Worm (Caenorhabditis elegans) whole organism, mixed stage, embryonic: Measurements from ENCODE around the gene lips-3.

Source experiments
- bed-3 ChIP-seq: fragments of 200-800 bp; sonication (Bioruptor generic); optimal IDR thresholded peaks from 3 replicates; lab custom pipeline; 2018; ENCODE audit warnings: mild to moderate bottlenecking, missing genetic modification characterization, moderate library complexity, missing compliant biosample characterization
- blmp-1 ChIP-seq: fragments of 150-350 bp; optimal IDR thresholded peaks from 2 replicates; lab custom pipeline; 2014; ENCODE audit warnings: missing biosample characterization, missing genetic modification characterization
- ceh-39 ChIP-seq: fragments of 150-350 bp; optimal IDR thresholded peaks from 2 replicates; lab custom pipeline; 2014; ENCODE audit warnings: missing biosample characterization, missing genetic modification characterization
- ceh-43 ChIP-seq: fragments of 200-800 bp; sonication (Bioruptor generic); optimal IDR thresholded peaks from 2 replicates; lab custom pipeline; 2018; ENCODE audit warnings: mild to moderate bottlenecking, missing genetic modification characterization, moderate library complexity, missing compliant biosample characterization
- ceh-83 ChIP-seq: fragments of 200-800 bp; sonication (Bioruptor generic); optimal IDR thresholded peaks from 2 replicates; lab custom pipeline; 2018; ENCODE audit warnings: mild to moderate bottlenecking, missing genetic modification characterization, missing compliant biosample characterization
- cnd-1 ChIP-seq: fragments of 200-800 bp; sonication (Bioruptor generic); optimal IDR thresholded peaks from 2 replicates; lab custom pipeline; 2018; ENCODE audit warnings: mild to moderate bottlenecking, missing genetic modification characterization, missing compliant biosample characterization
- drap-1 ChIP-seq: fragments of 200-800 bp; sonication (Bioruptor generic); optimal IDR thresholded peaks from 3 replicates; lab custom pipeline; 2018; ENCODE audit warnings: mild to moderate bottlenecking, missing genetic modification characterization, missing compliant biosample characterization
- elt-1 ChIP-seq: sonication (generic microtip); optimal IDR thresholded peaks from 2 replicates; lab custom pipeline; 2017; ENCODE audit warnings: missing genetic modification characterization, mild to moderate bottlenecking, missing compliant biosample characterization, antibody characterized with exemption, moderate library complexity, borderline replicate concordance; ENCODE audit not compliant: insufficient read depth
- elt-3 ChIP-seq: fragments of 150-350 bp; optimal IDR thresholded peaks from 2 replicates; lab custom pipeline; 2014; ENCODE audit warnings: missing biosample characterization, missing genetic modification characterization
- flh-1 ChIP-seq: fragments of 200-800 bp; sonication (Bioruptor generic); optimal IDR thresholded peaks from 2 replicates; lab custom pipeline; 2018; ENCODE audit warnings: mild to moderate bottlenecking, missing genetic modification characterization, moderate library complexity, missing compliant biosample characterization
- hlh-1 ChIP-seq: fragments of 150-350 bp; optimal IDR thresholded peaks from 2 replicates; lab custom pipeline; 2014; ENCODE audit warnings: missing biosample characterization, missing genetic modification reagents, missing genetic modification characterization
- lin-13 ChIP-seq: fragments of 150-350 bp; optimal IDR thresholded peaks from 2 replicates; lab custom pipeline; 2014; ENCODE audit warnings: missing biosample characterization, missing genetic modification characterization
- lin-32 ChIP-seq: fragments of 200-800 bp; sonication (Bioruptor generic); optimal IDR thresholded peaks from 2 replicates; lab custom pipeline; 2018; ENCODE audit warnings: mild to moderate bottlenecking, missing genetic modification characterization, missing compliant biosample characterization
- lsy-2 ChIP-seq: fragments of 150-350 bp; optimal IDR thresholded peaks from 2 replicates; lab custom pipeline; 2014; ENCODE audit warnings: missing biosample characterization, missing genetic modification characterization
- mab-5 ChIP-seq: fragments of 150-350 bp; optimal IDR thresholded peaks from 2 replicates; lab custom pipeline; 2014; ENCODE audit warnings: missing biosample characterization, missing genetic modification characterization
- mep-1 ChIP-seq: fragments of 150-350 bp; optimal IDR thresholded peaks from 2 replicates; lab custom pipeline; 2017; ENCODE audit warnings: missing biosample characterization, missing genetic modification reagents, missing genetic modification characterization, inconsistent platforms
- mls-2 ChIP-seq: sonication (generic microtip); optimal IDR thresholded peaks from 2 replicates; lab custom pipeline; 2016; ENCODE audit warnings: mild to moderate bottlenecking, missing genetic modification characterization, moderate library complexity, missing compliant biosample characterization
- nhr-237 ChIP-seq: fragments of 150-350 bp; optimal IDR thresholded peaks from 2 replicates; lab custom pipeline; 2014; ENCODE audit warnings: missing biosample characterization, missing genetic modification characterization
- nhr-76 ChIP-seq: sonication (generic microtip); optimal IDR thresholded peaks from 2 replicates; lab custom pipeline; 2017; ENCODE audit warnings: missing biosample characterization, missing genetic modification characterization
- pha-4 ChIP-seq: fragments of 150-350 bp; optimal IDR thresholded peaks from 2 replicates; lab custom pipeline; 2018; ENCODE audit warnings: missing biosample characterization, missing genetic modification reagents, missing genetic modification characterization
- sem-2 ChIP-seq: fragments of 200-800 bp; sonication (Bioruptor generic); optimal IDR thresholded peaks from 2 replicates; lab custom pipeline; 2018; ENCODE audit warnings: mild to moderate bottlenecking, missing genetic modification characterization, missing compliant biosample characterization
- snpc-4 ChIP-seq: fragments of 150-350 bp; optimal IDR thresholded peaks from 2 replicates; lab custom pipeline; 2014; ENCODE audit warnings: missing biosample characterization, missing genetic modification characterization
- tbx-8 ChIP-seq: fragments of 200-800 bp; sonication (Bioruptor generic); optimal IDR thresholded peaks from 2 replicates; lab custom pipeline; 2018; ENCODE audit warnings: mild to moderate bottlenecking, missing genetic modification characterization, moderate library complexity, missing compliant biosample characterization
- unc-120 ChIP-seq: sonication (generic microtip); optimal IDR thresholded peaks from 2 replicates; lab custom pipeline; 2017; ENCODE audit warnings: missing genetic modification characterization, missing compliant biosample characterization; ENCODE audit not compliant: poor library complexity, severe bottlenecking
- unc-39 ChIP-seq: fragments of 150-350 bp; optimal IDR thresholded peaks from 2 replicates; lab custom pipeline; 2014; ENCODE audit warnings: missing biosample characterization, missing genetic modification characterization
- unc-62 ChIP-seq: fragments of 150-350 bp; optimal IDR thresholded peaks from 2 replicates; lab custom pipeline; 2014; ENCODE audit warnings: missing biosample characterization, missing genetic modification reagents, missing genetic modification characterization
- zip-8 ChIP-seq: fragments of 150-350 bp; optimal IDR thresholded peaks from 2 replicates; lab custom pipeline; 2014; ENCODE audit warnings: missing biosample characterization, missing genetic modification characterization
- ztf-11 ChIP-seq: fragments of 150-350 bp; optimal IDR thresholded peaks from 2 replicates; lab custom pipeline; 2014; ENCODE audit warnings: missing biosample characterization, missing genetic modification characterization

lips-3 gene

ce11 chrIII:4594324-4594723 lies 22.0 kb upstream of the lips-3 start, which contains the start of gene apc-11:
Gene apc-11, minus strand, starts transcription at chrIII:4594424.
- TF ChIP-seq cnd-1 (tag; lab: Kevin White, UChicago) (no peak), ceh-83 (GFP tag; lab: Kevin White, UChicago) (no peak), tbx-8 (no peak)

- TF ChIP-seq hlh-1 (tag; lab: Kevin White, UChicago) (no peak), zip-8 (no peak), mab-5 (tag; lab: Kevin White, UChicago) (no peak), ceh-39 (no peak)
These were observed 21.4 kb upstream of the lips-3 start for ce11 chrIII:4594762-4595523.

DNA sequence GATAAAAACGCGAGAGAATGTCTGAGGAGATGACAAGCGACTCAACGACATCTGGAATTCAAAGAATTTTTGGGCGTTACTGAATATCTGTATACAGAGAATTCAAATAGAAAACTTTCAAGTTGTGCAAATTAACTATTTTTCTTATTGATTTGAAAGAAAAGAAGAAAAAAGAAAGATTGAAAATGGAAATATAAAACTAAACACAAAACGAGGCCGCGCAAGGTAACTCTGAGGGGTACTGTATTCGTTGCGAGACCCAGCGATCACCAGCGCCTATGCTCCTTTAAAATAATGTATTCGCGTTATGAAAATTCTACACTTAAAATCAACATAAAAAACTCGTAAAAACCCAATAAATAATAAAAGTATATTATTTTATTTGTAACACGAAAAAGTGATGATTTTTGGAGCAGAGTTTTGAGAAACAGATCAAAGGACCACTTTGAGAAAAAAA lies 20.5 kb upstream of the lips-3 start, which contains the start of gene asb-1:
TSS of gene asb-1 (minus strand) at position 51 of the 457 bp plus-strand sequence.
- TF ChIP-seq lsy-2 (tag; lab: Kevin White, UChicago) (no peak), lin-13 (tag; lab: Kevin White, UChicago) (no peak), snpc-4 (tag; lab: Kevin White, UChicago) (no peak), unc-120 (tag; lab: Kevin White, UChicago) (no peak), unc-62 (GFP tag; lab: Kevin White, UChicago) (no peak), unc-39 (tag; lab: Kevin White, UChicago) (no peak), mep-1 (no peak), ztf-11 (tag; lab: Kevin White, UChicago) (no peak), tbx-8 (no peak), ceh-83 (GFP tag; lab: Kevin White, UChicago) (no peak), hlh-1 (tag; lab: Kevin White, UChicago) (no peak), elt-3 (tag; lab: Kevin White, UChicago) (no peak), nhr-76 (no peak), ceh-43 (no peak)

- TF ChIP-seq unc-62 (GFP tag; lab: Kevin White, UChicago), result peak; percentile 63
- TF ChIP-seq lsy-2 (tag; lab: Kevin White, UChicago), result no peak
- peak; percentile 47 for TF ChIP-seq elt-3 (tag; lab: Kevin White, UChicago)
- TF ChIP-seq elt-1 (tag; lab: Kevin White, UChicago), result peak; percentile 29
- TF ChIP-seq drap-1 (GFP tag; lab: Kevin White, UChicago), result no peak
These were observed 16.1 kb upstream of the lips-3 start, which contains the start of gene mab-21 for ce11 chrIII:4600139-4600762. Gene mab-21, plus strand, starts transcription at chrIII:4600753.

- TF ChIP-seq sem-2 (GFP tag; lab: Kevin White, UChicago) (no peak), mls-2 (tag; lab: Kevin White, UChicago) (no peak), zip-8 (no peak), nhr-237 (tag; lab: Kevin White, UChicago) (no peak), nhr-76 (no peak), unc-39 (tag; lab: Kevin White, UChicago) (no peak), snpc-4 (tag; lab: Kevin White, UChicago) (no peak), ztf-11 (tag; lab: Kevin White, UChicago) (no peak), lin-13 (tag; lab: Kevin White, UChicago) (no peak), tbx-8 (no peak), flh-1 (GFP tag; lab: Kevin White, UChicago) (no peak), mep-1 (no peak), elt-1 (tag; lab: Kevin White, UChicago) (no peak), unc-62 (GFP tag; lab: Kevin White, UChicago) (no peak), ceh-39 (no peak), drap-1 (GFP tag; lab: Kevin White, UChicago) (no peak), lin-32 (GFP tag; lab: Kevin White, UChicago) (no peak), bed-3 (GFP tag; lab: Kevin White, UChicago) (no peak), pha-4 (no peak), blmp-1 (no peak)
These were observed 15.0 kb upstream of the lips-3 start for ce11 chrIII:4601286-4601685.
